Worm (Caenorhabditis elegans) whole organism, late embryonic: ENCODE measurements around the gene vps-52.

Experiments used
- C08G9.2 ChIP-seq: sonication (generic microtip); optimal IDR thresholded peaks from 2 replicates; lab custom pipeline; 2016; ENCODE audit warnings: mild to moderate bottlenecking, missing genetic modification characterization, moderate library complexity, missing compliant biosample characterization
- F13H6.1 ChIP-seq: sonication (generic microtip); optimal IDR thresholded peaks from 2 replicates; lab custom pipeline; 2016; ENCODE audit warnings: missing genetic modification characterization, missing compliant biosample characterization
- K09A11.1 ChIP-seq: sonication (generic microtip); optimal IDR thresholded peaks from 2 replicates; lab custom pipeline; 2017; ENCODE audit warnings: antibody characterized with exemption, mild to moderate bottlenecking, missing genetic modification characterization, missing compliant biosample characterization; ENCODE audit not compliant: insufficient read depth
- Y22D7AL.16 ChIP-seq: sonication (generic microtip); optimal IDR thresholded peaks from 2 replicates; lab custom pipeline; 2016; ENCODE audit warnings: missing genetic modification characterization, missing compliant biosample characterization
- ama-1 ChIP-seq: fragments of 150-350 bp; optimal IDR thresholded peaks from 2 replicates; lab custom pipeline; 2014
- hlh-8 ChIP-seq: sonication (generic microtip); optimal IDR thresholded peaks from 2 replicates; lab custom pipeline; 2016; ENCODE audit warnings: missing genotype, missing genetic modification characterization, missing compliant biosample characterization
- nhr-11 ChIP-seq: fragments of 150-350 bp; optimal IDR thresholded peaks from 2 replicates; lab custom pipeline; 2014; ENCODE audit warnings: missing biosample characterization, missing genetic modification characterization
- pha-4 ChIP-seq: fragments of 150-350 bp; optimal IDR thresholded peaks from 2 replicates; lab custom pipeline; 2018; ENCODE audit warnings: missing biosample characterization, missing genetic modification reagents, missing genetic modification characterization

DNA sequence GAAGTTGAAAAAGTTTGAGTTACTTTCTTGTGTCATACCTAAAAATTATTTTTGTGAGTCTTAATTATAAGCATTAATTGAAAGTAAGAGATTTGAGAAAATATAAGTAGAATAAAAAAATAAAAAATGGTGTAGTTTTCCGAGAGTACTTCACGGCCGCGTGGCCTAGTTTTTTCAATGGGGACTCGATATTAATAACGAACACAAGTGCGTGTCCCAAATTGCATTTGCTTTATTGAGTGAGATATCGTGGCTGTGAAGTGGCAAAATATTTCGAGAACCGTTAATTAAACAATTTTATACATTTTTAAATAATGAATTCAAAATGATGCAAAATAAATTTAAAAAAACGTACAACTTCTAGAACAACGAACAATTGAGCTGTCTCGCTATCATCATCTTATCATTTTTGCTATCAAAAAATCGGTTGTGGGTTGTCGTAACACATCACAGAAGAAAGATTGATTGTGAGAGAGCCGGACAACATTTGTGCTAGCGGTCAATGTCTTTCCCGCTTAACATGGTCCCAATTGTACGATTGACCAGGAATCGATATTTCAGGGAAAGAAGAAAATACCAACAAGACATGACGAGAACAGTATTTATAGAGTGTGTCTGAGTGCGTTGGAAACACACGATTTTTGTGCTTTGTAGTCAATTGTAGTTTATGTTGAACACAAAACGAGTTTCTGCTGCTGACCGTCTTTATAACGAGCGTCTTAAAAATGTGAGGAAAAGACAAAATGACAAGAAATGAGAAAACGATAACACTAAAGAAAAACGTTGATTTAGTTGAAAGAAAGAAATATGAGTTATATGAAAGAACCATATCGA lies 4.8 kb downstream of the vps-52 start, which contains the start of gene apy-1:
- peak; percentile 31 for TF ChIP-seq C08G9.2
- TF ChIP-seq nhr-11 (tag; lab: Kevin White, UChicago): no peak
- TF ChIP-seq pha-4 (tag; lab: Kevin White, UChicago): no peak
- TF ChIP-seq K09A11.1 (tag; lab: Kevin White, UChicago): no peak
- TF ChIP-seq F13H6.1 (tag; lab: Kevin White, UChicago): no peak
- no peak for TF ChIP-seq ama-1
- TF ChIP-seq Y22D7AL.16 (tag; lab: Kevin White, UChicago): no peak
- TF ChIP-seq hlh-8 (tag; lab: Kevin White, UChicago): peak; percentile 15
